Worm (Caenorhabditis elegans) whole organism, young adult: Measurements from ENCODE around the gene Y110A2AL.2.

Experiments used
- B0336.3 ChIP-seq: fragments of 200-800 bp; sonication (Bioruptor generic); IDR thresholded peaks from 2 replicates; pipeline ENCODE4 v1.3.6; 2022; ENCODE audit warnings: missing genetic modification characterization, missing compliant biosample characterization
- F10E7.11 ChIP-seq: sonication (generic microtip); optimal IDR thresholded peaks from 2 replicates; lab custom pipeline; 2017; ENCODE audit warnings: mild to moderate bottlenecking, missing genetic modification characterization, moderate library complexity, missing compliant biosample characterization
- F22D6.2 ChIP-seq: sonication (generic microtip); optimal IDR thresholded peaks from 2 replicates; lab custom pipeline; 2016; ENCODE audit warnings: mild to moderate bottlenecking, missing genetic modification characterization, missing compliant biosample characterization
- F49E8.2 ChIP-seq: sonication (generic microtip); optimal IDR thresholded peaks from 3 replicates; lab custom pipeline; 2017; ENCODE audit warnings: missing genetic modification characterization, mild to moderate bottlenecking, missing compliant biosample characterization, antibody characterized with exemption, moderate library complexity; ENCODE audit not compliant: insufficient read depth
- Y56A3A.18 ChIP-seq: fragments of 200-800 bp; sonication (Bioruptor generic); IDR thresholded peaks from 2 replicates; pipeline ENCODE4 v1.3.6; 2022; ENCODE audit warnings: missing genetic modification reagents, missing genetic modification characterization, missing compliant biosample characterization
- akir-1 ChIP-seq: fragments of 200-800 bp; sonication (Bioruptor generic); optimal IDR thresholded peaks from 2 replicates; lab custom pipeline; 2018; ENCODE audit warnings: mild to moderate bottlenecking, missing genetic modification characterization, moderate library complexity, missing compliant biosample characterization
- ceh-40 ChIP-seq: fragments of 200-800 bp; sonication (Bioruptor generic); IDR thresholded peaks from 2 replicates; pipeline ENCODE4 v1.3.6; 2022; ENCODE audit warnings: missing genetic modification characterization, missing compliant biosample characterization
- chd-7 ChIP-seq: sonication (generic microtip); optimal IDR thresholded peaks from 2 replicates; lab custom pipeline; 2016; ENCODE audit warnings: mild to moderate bottlenecking, missing genetic modification characterization, moderate library complexity, missing compliant biosample characterization
- dox-1 ChIP-seq: fragments of 200-800 bp; sonication (Bioruptor generic); IDR thresholded peaks from 2 replicates; pipeline ENCODE4 v1.3.6; 2022; ENCODE audit warnings: missing genetic modification reagents, missing genetic modification characterization, missing compliant biosample characterization
- egl-44 ChIP-seq: fragments of 200-800 bp; sonication (Bioruptor generic); IDR thresholded peaks from 2 replicates; pipeline ENCODE4 v1.3.6; 2022; ENCODE audit warnings: missing genetic modification reagents, missing genetic modification characterization, missing compliant biosample characterization
- ekl-4 ChIP-seq: fragments of 200-800 bp; sonication (Bioruptor generic); IDR thresholded peaks from 2 replicates; pipeline ENCODE4 v1.3.6; 2022; ENCODE audit warnings: missing genetic modification reagents, missing genetic modification characterization, missing compliant biosample characterization
- ets-4 ChIP-seq: fragments of 200-800 bp; sonication (Bioruptor generic); optimal IDR thresholded peaks from 2 replicates; lab custom pipeline; 2018; ENCODE audit warnings: mild to moderate bottlenecking, missing genetic modification characterization, missing compliant biosample characterization
- him-1 ChIP-seq: sonication (generic microtip); optimal IDR thresholded peaks from 2 replicates; lab custom pipeline; 2016; ENCODE audit warnings: missing genotype, missing genetic modification reagents, missing genetic modification characterization, missing compliant biosample characterization
- hlh-26 ChIP-seq: fragments of 200-800 bp; sonication (Bioruptor generic); conservative IDR thresholded peaks from 2 replicates; pipeline ENCODE4 v1.3.6; 2022; ENCODE audit warnings: missing genetic modification reagents, missing genetic modification characterization, missing compliant biosample characterization
- hrde-1 ChIP-seq: sonication (generic microtip); optimal IDR thresholded peaks from 2 replicates; lab custom pipeline; 2016; ENCODE audit warnings: missing genetic modification characterization, mild to moderate bottlenecking, missing compliant biosample characterization, moderate library complexity, missing genotype, missing genetic modification reagents, borderline replicate concordance
- hsf-1 ChIP-seq: fragments of 200-800 bp; sonication (Bioruptor generic); IDR thresholded peaks from 2 replicates; pipeline ENCODE4 v1.3.6; 2022; ENCODE audit warnings: missing genetic modification reagents, missing genetic modification characterization, missing compliant biosample characterization
- lag-1 ChIP-seq: fragments of 200-800 bp; sonication (Bioruptor generic); IDR thresholded peaks from 2 replicates; pipeline ENCODE4 v1.3.6; 2022; ENCODE audit warnings: missing genetic modification reagents, missing genetic modification characterization, missing compliant biosample characterization
- let-607 ChIP-seq, 2 experiments: fragments of 200-800 bp in 1 of 2; sonication (Bioruptor generic) in 1 of 2; sonication (generic microtip) in 1 of 2; optimal IDR thresholded peaks; 2 replicates each; lab custom pipeline; 2016 to 2018; ENCODE audit warnings: mild to moderate bottlenecking in 2 of 2, missing compliant biosample characterization in 2 of 2, missing genetic modification characterization in 2 of 2, moderate library complexity in 2 of 2, missing genotype in 1 of 2
- lin-35 ChIP-seq, 3 experiments: fragments of 150-350 bp in 2 of 3; sonication (generic microtip) in 1 of 3; optimal IDR thresholded peaks; 2 replicates each; lab custom pipeline; 2014 to 2018; ENCODE audit warnings: missing biosample characterization in 3 of 3, missing genetic modification characterization in 3 of 3, missing genetic modification reagents in 3 of 3
- lin-54 ChIP-seq: fragments of 200-800 bp; sonication (Bioruptor generic); optimal IDR thresholded peaks from 2 replicates; lab custom pipeline; 2018; ENCODE audit warnings: mild to moderate bottlenecking, missing genetic modification characterization, missing compliant biosample characterization
- lsl-1 ChIP-seq: fragments of 200-800 bp; sonication (Bioruptor generic); optimal IDR thresholded peaks from 2 replicates; lab custom pipeline; 2018; ENCODE audit warnings: mild to moderate bottlenecking, missing genetic modification characterization, moderate library complexity, missing compliant biosample characterization
- lsy-27 ChIP-seq: sonication (generic microtip); optimal IDR thresholded peaks from 2 replicates; lab custom pipeline; 2017; ENCODE audit warnings: missing genetic modification characterization, mild to moderate bottlenecking, missing compliant biosample characterization, antibody characterized with exemption, missing genotype, borderline replicate concordance; ENCODE audit not compliant: insufficient read depth
- madf-10 ChIP-seq: sonication (generic microtip); optimal IDR thresholded peaks from 2 replicates; lab custom pipeline; 2016; ENCODE audit warnings: mild to moderate bottlenecking, missing genetic modification characterization, missing compliant biosample characterization
- mcd-1 ChIP-seq: fragments of 200-800 bp; sonication (Bioruptor generic); IDR thresholded peaks from 2 replicates; pipeline ENCODE4 v1.3.6; 2022; ENCODE audit warnings: missing genetic modification reagents, missing genetic modification characterization, missing compliant biosample characterization
- nfya-1 ChIP-seq: sonication (generic microtip); optimal IDR thresholded peaks from 2 replicates; lab custom pipeline; 2017; ENCODE audit warnings: antibody characterized with exemption, missing compliant biosample characterization, missing genetic modification characterization, borderline replicate concordance; ENCODE audit not compliant: insufficient read depth
- nhr-80 ChIP-seq: sonication (generic microtip); optimal IDR thresholded peaks from 2 replicates; lab custom pipeline; 2016; ENCODE audit warnings: missing genetic modification characterization, missing compliant biosample characterization
- rcor-1 ChIP-seq: fragments of 200-800 bp; sonication (Bioruptor generic); IDR thresholded peaks from 2 replicates; pipeline ENCODE4 v1.3.6; 2022; ENCODE audit warnings: missing genetic modification reagents, missing genetic modification characterization, missing compliant biosample characterization
- sea-2 ChIP-seq: fragments of 200-800 bp; sonication (Bioruptor generic); IDR thresholded peaks from 2 replicates; pipeline ENCODE4 v1.3.6; 2022; ENCODE audit warnings: missing genetic modification characterization, missing compliant biosample characterization
- snpc-3.4 ChIP-seq: sonication (generic microtip); optimal IDR thresholded peaks from 2 replicates; lab custom pipeline; 2017; ENCODE audit warnings: missing genetic modification characterization, mild to moderate bottlenecking, missing compliant biosample characterization, antibody characterized with exemption, moderate library complexity, missing genotype, missing genetic modification reagents
- tbp1 ChIP-seq: fragments of 200-800 bp; sonication (Bioruptor generic); optimal IDR thresholded peaks from 2 replicates; lab custom pipeline; 2018; ENCODE audit warnings: mild to moderate bottlenecking, missing genetic modification characterization, missing compliant biosample characterization
- ztf-22 ChIP-seq: fragments of 200-800 bp; sonication (Bioruptor generic); optimal IDR thresholded peaks from 2 replicates; lab custom pipeline; 2018; ENCODE audit warnings: mild to moderate bottlenecking, missing genetic modification characterization, moderate library complexity, missing compliant biosample characterization
- ztf-25 ChIP-seq: fragments of 200-800 bp; sonication (Bioruptor generic); IDR thresholded peaks from 2 replicates; pipeline ENCODE4 v1.3.6; 2022; ENCODE audit warnings: missing genetic modification reagents, missing genetic modification characterization, missing compliant biosample characterization
- ztf-28 ChIP-seq: fragments of 200-800 bp; sonication (Bioruptor generic); IDR thresholded peaks from 2 replicates; pipeline ENCODE4 v1.3.6; 2022; ENCODE audit warnings: missing genetic modification reagents, missing genetic modification characterization, missing compliant biosample characterization
- ztf-3 ChIP-seq: fragments of 200-800 bp; sonication (Bioruptor generic); optimal IDR thresholded peaks from 2 replicates; lab custom pipeline; 2018; ENCODE audit warnings: mild to moderate bottlenecking, missing genetic modification characterization, missing compliant biosample characterization
- ztf-6 ChIP-seq: fragments of 200-800 bp; sonication (Bioruptor generic); IDR thresholded peaks from 2 replicates; pipeline ENCODE4 v1.3.6; 2022; ENCODE audit warnings: missing genetic modification reagents, missing genetic modification characterization, missing compliant biosample characterization

Y110A2AL.2 gene

ce11 chrII:2857559-2857958, 10.2 kb upstream of the Y110A2AL.2 start:
- TF ChIP-seq mcd-1 (GFP tag; lab: Robert Waterston, UW) (no peak), akir-1 (GFP tag; lab: Kevin White, UChicago) (no peak), lsy-27 (tag; lab: Kevin White, UChicago) (no peak), ztf-3 (no peak), chd-7 (no peak), lag-1 (GFP tag; lab: Robert Waterston, UW) (no peak), hlh-26 (GFP tag; lab: Robert Waterston, UW) (no peak), Y56A3A.18 (GFP tag; lab: Robert Waterston, UW) (no peak), sea-2 (GFP tag; lab: Robert Waterston, UW) (no peak), ztf-25 (no peak), him-1 (tag; lab: Kevin White, UChicago) (no peak), let-607 (tag; optimal IDR thresholded peaks at IDR 0.05; lab: Kevin White, UChicago) (no peak), hrde-1 (tag; lab: Kevin White, UChicago) (no peak), ztf-6 (no peak), ztf-28 (GFP tag; lab: Robert Waterston, UW) (no peak), hsf-1 (GFP tag; lab: Robert Waterston, UW) (no peak), egl-44 (GFP tag; lab: Robert Waterston, UW) (no peak), lin-54 (no peak), ztf-22 (GFP tag; lab: Kevin White, UChicago) (no peak)

- TF ChIP-seq B0336.3 (no peak), madf-10 (tag; lab: Kevin White, UChicago) (no peak), F10E7.11 (tag; lab: Kevin White, UChicago) (no peak), let-607 (tag; optimal IDR thresholded peaks at IDR 0.05; lab: Kevin White, UChicago) (no peak), nfya-1 (no peak), lin-35 (GFP tag; optimal IDR thresholded peaks at IDR 0.05; lab: Kevin White, UChicago) (no peak), sea-2 (GFP tag; lab: Robert Waterston, UW) (no peak), ceh-40 (GFP tag; lab: Robert Waterston, UW) (no peak), ets-4 (GFP tag; lab: Kevin White, UChicago) (no peak), ekl-4 (GFP tag; lab: Robert Waterston, UW) (no peak), dox-1 (GFP tag; lab: Robert Waterston, UW) (no peak), tbp1 (GFP tag; lab: Kevin White, UChicago) (no peak)
These were observed 8.9 kb upstream of the Y110A2AL.2 start for ce11 chrII:2858851-2859250.

ce11 chrII:2859315-2859714, 8.5 kb upstream of the Y110A2AL.2 start:
- TF ChIP-seq chd-7 (no peak), lin-54 (no peak), lsl-1 (GFP tag; lab: Kevin White, UChicago) (no peak), rcor-1 (no peak), nhr-80 (tag; lab: Kevin White, UChicago) (no peak), Y56A3A.18 (GFP tag; lab: Robert Waterston, UW) (no peak), F49E8.2 (tag; lab: Kevin White, UChicago) (no peak), lin-35 (GFP tag; optimal IDR thresholded peaks at IDR 0.05; lab: Kevin White, UChicago) (no peak), snpc-3.4 (tag; lab: Kevin White, UChicago) (no peak), F22D6.2 (tag; lab: Kevin White, UChicago) (no peak), hsf-1 (GFP tag; lab: Robert Waterston, UW) (no peak)
